Fruit fly (Drosophila melanogaster) whole organism, embryonic: ENCODE results near the gene Pnn.

Source experiments
- Atf-2 ChIP-seq: fragments of 200-800 bp; sonication (Bioruptor generic); optimal IDR thresholded peaks from 2 replicates; lab custom pipeline; 2016; ENCODE audit warnings: missing biosample characterization, missing genetic modification characterization
- Bteb2 ChIP-seq: fragments of 200-800 bp; sonication (Bioruptor generic); optimal IDR thresholded peaks from 2 replicates; lab custom pipeline; 2016; ENCODE audit warnings: missing biosample characterization, missing genetic modification characterization
- C15 ChIP-seq: fragments of 200-800 bp; sonication (Bioruptor generic); IDR thresholded peaks from 3 replicates; pipeline ENCODE4 v1.3.6; 2022; ENCODE audit warnings: missing biosample characterization, missing genetic modification characterization
- CG10565 ChIP-seq: fragments of 200-800 bp; sonication (Bioruptor generic); optimal IDR thresholded peaks from 3 replicates; lab custom pipeline; 2016; ENCODE audit warnings: missing biosample characterization, mild to moderate bottlenecking, missing genetic modification characterization
- CG10654 ChIP-seq: fragments of 200-800 bp; sonication (Bioruptor generic); optimal IDR thresholded peaks from 2 replicates; lab custom pipeline; 2016; ENCODE audit warnings: missing biosample characterization, missing genetic modification characterization
- CG11398 ChIP-seq: fragments of 200-800 bp; sonication (Bioruptor generic); optimal IDR thresholded peaks from 2 replicates; lab custom pipeline; 2016; ENCODE audit warnings: missing biosample characterization, missing genetic modification characterization
- CG12236 ChIP-seq: fragments of 200-800 bp; sonication (Bioruptor generic); optimal IDR thresholded peaks from 2 replicates; lab custom pipeline; 2016; ENCODE audit warnings: missing biosample characterization, missing genetic modification characterization
- CG12391 ChIP-seq: fragments of 200-800 bp; sonication (Bioruptor generic); optimal IDR thresholded peaks from 3 replicates; lab custom pipeline; 2018; ENCODE audit warnings: missing biosample characterization, mild to moderate bottlenecking, missing genetic modification characterization, moderate library complexity
- CG12659 ChIP-seq: fragments of 200-800 bp; sonication (Bioruptor generic); optimal IDR thresholded peaks from 3 replicates; lab custom pipeline; 2017; ENCODE audit warnings: mild to moderate bottlenecking, missing biosample characterization, missing genetic modification reagents, missing genetic modification characterization
- CG12942 ChIP-seq: fragments of 200-800 bp; sonication (Bioruptor generic); optimal IDR thresholded peaks from 3 replicates; lab custom pipeline; 2016; ENCODE audit warnings: missing biosample characterization, missing genetic modification characterization
- CG14050 ChIP-seq: fragments of 200-800 bp; sonication (Bioruptor generic); IDR thresholded peaks from 3 replicates; pipeline ENCODE4 v1.3.6; 2022; ENCODE audit warnings: missing biosample characterization, missing genetic modification characterization
- CG15479 ChIP-seq: fragments of 200-800 bp; sonication (Bioruptor generic); optimal IDR thresholded peaks from 3 replicates; lab custom pipeline; 2019; ENCODE audit warnings: missing biosample characterization, mild to moderate bottlenecking, missing genetic modification characterization, moderate library complexity
- CG1647 ChIP-seq: fragments of 200-800 bp; sonication (Bioruptor generic); optimal IDR thresholded peaks from 3 replicates; lab custom pipeline; 2016; ENCODE audit warnings: missing biosample characterization, missing genetic modification characterization
- CG17328 ChIP-seq: fragments of 200-800 bp; sonication (Bioruptor generic); IDR thresholded peaks from 2 replicates; pipeline ENCODE4 v1.3.6; 2022; ENCODE audit warnings: missing biosample characterization, missing genetic modification characterization
- CG2116 ChIP-seq: fragments of 200-800 bp; sonication (Bioruptor generic); optimal IDR thresholded peaks from 3 replicates; lab custom pipeline; 2018; ENCODE audit warnings: missing biosample characterization, mild to moderate bottlenecking, missing genetic modification characterization
- CG2120 ChIP-seq: fragments of 200-800 bp; sonication (Bioruptor generic); optimal IDR thresholded peaks from 3 replicates; lab custom pipeline; 2016; ENCODE audit warnings: missing biosample characterization, missing genetic modification characterization
- CG30403 ChIP-seq: fragments of 200-800 bp; sonication (Bioruptor generic); optimal IDR thresholded peaks from 3 replicates; lab custom pipeline; 2016; ENCODE audit warnings: missing biosample characterization, missing genetic modification characterization
- CG4328 ChIP-seq: fragments of 200-800 bp; sonication (Bioruptor generic); optimal IDR thresholded peaks from 3 replicates; lab custom pipeline; 2017; ENCODE audit warnings: missing biosample characterization, missing genetic modification reagents, missing genetic modification characterization
- CG4360 ChIP-seq: fragments of 200-800 bp; sonication (Bioruptor generic); IDR thresholded peaks from 2 replicates; pipeline ENCODE4 v1.3.6; 2022; ENCODE audit warnings: missing biosample characterization, missing genetic modification characterization
- CG5245 ChIP-seq: fragments of 200-800 bp; sonication (Bioruptor generic); optimal IDR thresholded peaks from 3 replicates; lab custom pipeline; 2016; ENCODE audit warnings: missing biosample characterization, missing genetic modification characterization
- CG5953 ChIP-seq: fragments of 200-800 bp; sonication (Bioruptor generic); IDR thresholded peaks from 2 replicates; pipeline ENCODE4 v1.3.6; 2022; ENCODE audit warnings: missing biosample characterization, missing genetic modification characterization
- CG6689 ChIP-seq: fragments of 200-800 bp; sonication (Bioruptor generic); IDR thresholded peaks from 2 replicates; pipeline ENCODE4 v1.3.6; 2022; ENCODE audit warnings: missing biosample characterization, missing genetic modification characterization
- CG7372 ChIP-seq: fragments of 200-800 bp; sonication (Bioruptor generic); IDR thresholded peaks from 2 replicates; pipeline ENCODE4 v1.3.6; 2022; ENCODE audit warnings: missing biosample characterization, missing genetic modification characterization
- CG9215 ChIP-seq: fragments of 200-800 bp; sonication (Bioruptor generic); IDR thresholded peaks from 2 replicates; pipeline ENCODE4 v1.3.6; 2022; ENCODE audit warnings: missing biosample characterization, missing genetic modification characterization
- CG9609 ChIP-seq: fragments of 200-800 bp; sonication (Bioruptor generic); optimal IDR thresholded peaks from 3 replicates; lab custom pipeline; 2016; ENCODE audit warnings: missing biosample characterization, missing genetic modification characterization
- Camta ChIP-seq: fragments of 200-800 bp; sonication (Bioruptor generic); optimal IDR thresholded peaks from 2 replicates; lab custom pipeline; 2016; ENCODE audit warnings: missing biosample characterization, missing genetic modification characterization
- Dip3 ChIP-seq: fragments of 200-800 bp; sonication (Bioruptor generic); optimal IDR thresholded peaks from 3 replicates; lab custom pipeline; 2016; ENCODE audit warnings: missing biosample characterization, missing genetic modification characterization
- Doc3 ChIP-seq: fragments of 200-800 bp; sonication (Bioruptor generic); IDR thresholded peaks from 3 replicates; pipeline ENCODE4 v1.3.6; 2022; ENCODE audit warnings: missing biosample characterization, missing genetic modification characterization; ENCODE audit not compliant: partially characterized antibody
- Dref ChIP-seq: fragments of 200-800 bp; sonication (Bioruptor generic); IDR thresholded peaks from 2 replicates; pipeline ENCODE4 v1.3.6; 2022; ENCODE audit warnings: missing biosample characterization, missing genetic modification characterization
- Ets97D ChIP-seq: fragments of 200-800 bp; sonication (Bioruptor generic); optimal IDR thresholded peaks from 3 replicates; lab custom pipeline; 2016; ENCODE audit warnings: missing biosample characterization, missing genetic modification characterization
- GATAe ChIP-seq: fragments of 200-800 bp; sonication (Bioruptor generic); conservative IDR thresholded peaks from 2 replicates; pipeline ENCODE4 v1.3.6; 2022; ENCODE audit warnings: missing biosample characterization, missing genetic modification characterization
- HLH54F ChIP-seq: fragments of 200-800 bp; sonication (Bioruptor generic); optimal IDR thresholded peaks from 3 replicates; lab custom pipeline; 2016; ENCODE audit warnings: missing biosample characterization, missing genetic modification characterization
- Hr78 ChIP-seq, 2 experiments: fragments of 200-800 bp in 1 of 2; fragments of >200 bp in 1 of 2; sonication (Bioruptor generic) in 1 of 2; optimal IDR thresholded peaks; 2 replicates each; lab custom pipeline; 2017 to 2019; ENCODE audit warnings: missing biosample characterization in 2 of 2, missing genetic modification characterization in 2 of 2, mild to moderate bottlenecking in 1 of 2, moderate library complexity in 1 of 2
- Mes4 ChIP-seq: fragments of 200-800 bp; sonication (Bioruptor generic); optimal IDR thresholded peaks from 2 replicates; lab custom pipeline; 2016; ENCODE audit warnings: missing biosample characterization, missing genetic modification characterization
- NC2β ChIP-seq: fragments of 200-800 bp; sonication (Bioruptor generic); optimal IDR thresholded peaks from 2 replicates; lab custom pipeline; 2016; ENCODE audit warnings: missing biosample characterization, missing genetic modification characterization
- Nf-YB ChIP-seq: fragments of 200-800 bp; sonication (Bioruptor generic); optimal IDR thresholded peaks from 3 replicates; lab custom pipeline; 2019; ENCODE audit warnings: missing biosample characterization, mild to moderate bottlenecking, missing genetic modification characterization, moderate library complexity
- NfI ChIP-seq: fragments of 200-800 bp; sonication (Bioruptor generic); optimal IDR thresholded peaks from 3 replicates; lab custom pipeline; 2018; ENCODE audit warnings: missing biosample characterization, mild to moderate bottlenecking, missing genetic modification characterization, moderate library complexity
- ato ChIP-seq: fragments of 200-800 bp; sonication (Bioruptor generic); IDR thresholded peaks from 2 replicates; pipeline ENCODE4 v1.3.6; 2022; ENCODE audit warnings: missing biosample characterization, missing genetic modification characterization; ENCODE audit not compliant: partially characterized antibody
- dan ChIP-seq: fragments of 200-800 bp; sonication (Bioruptor generic); IDR thresholded peaks from 2 replicates; pipeline ENCODE4 v1.3.6; 2022; ENCODE audit warnings: missing biosample characterization, missing genetic modification characterization
- kah ChIP-seq: fragments of 200-800 bp; sonication (Bioruptor generic); optimal IDR thresholded peaks from 2 replicates; lab custom pipeline; 2018; ENCODE audit warnings: missing biosample characterization, mild to moderate bottlenecking, missing genetic modification characterization
- mld ChIP-seq: fragments of 200-800 bp; sonication (Bioruptor generic); IDR thresholded peaks from 3 replicates; pipeline ENCODE4 v1.3.6; 2022; ENCODE audit warnings: missing biosample characterization, missing genetic modification characterization; ENCODE audit not compliant: partially characterized antibody
- pita ChIP-seq: fragments of 200-800 bp; sonication (Bioruptor generic); optimal IDR thresholded peaks from 2 replicates; lab custom pipeline; 2017; ENCODE audit warnings: missing biosample characterization, mild to moderate bottlenecking, missing genetic modification characterization
- psq ChIP-seq: fragments of 200-800 bp; sonication (Bioruptor generic); optimal IDR thresholded peaks from 2 replicates; lab custom pipeline; 2017; ENCODE audit warnings: missing biosample characterization, missing genetic modification characterization
- rib ChIP-seq: fragments of 200-800 bp; sonication (Bioruptor generic); IDR thresholded peaks from 2 replicates; pipeline ENCODE4 v1.3.6; 2022; ENCODE audit warnings: missing biosample characterization, missing genetic modification characterization
- ro ChIP-seq: fragments of 200-800 bp; sonication (Bioruptor generic); IDR thresholded peaks from 2 replicates; pipeline ENCODE4 v1.3.6; 2022; ENCODE audit warnings: missing biosample characterization, missing genetic modification characterization
- sc ChIP-seq, 3 experiments: fragments of >200 bp in 2 of 3; fragments of 200-800 bp in 1 of 3; sonication (Bioruptor generic) in 1 of 3; optimal IDR thresholded peaks; 2 replicates in 2 of 3; 3 replicates in 1 of 3; lab custom pipeline; 2017; ENCODE audit warnings: mild to moderate bottlenecking in 1 of 3, missing biosample characterization in 1 of 3, missing genetic modification characterization in 1 of 3, missing genetic modification reagents in 1 of 3
- sens ChIP-seq: fragments of 200-800 bp; sonication (Bioruptor generic); peaks from one replicate; lab custom pipeline; 2016; ENCODE audit warnings: missing biosample characterization, missing genetic modification characterization
- tll ChIP-seq, 2 experiments: fragments of 200-800 bp in 1 of 2; fragments of >200 bp in 1 of 2; sonication (Bioruptor generic) in 1 of 2; optimal IDR thresholded peaks; 2 replicates each; lab custom pipeline; 2017 to 2019; ENCODE audit warnings: missing biosample characterization in 2 of 2, missing genetic modification characterization in 2 of 2, mild to moderate bottlenecking in 1 of 2, moderate library complexity in 1 of 2
- vvl ChIP-seq: fragments of 200-800 bp; sonication (Bioruptor generic); IDR thresholded peaks from 2 replicates; pipeline ENCODE4 v1.3.6; 2022; ENCODE audit warnings: missing biosample characterization, missing genetic modification characterization
- wek ChIP-seq: fragments of 200-800 bp; sonication (Bioruptor generic); optimal IDR thresholded peaks from 3 replicates; lab custom pipeline; 2018; ENCODE audit warnings: missing biosample characterization, mild to moderate bottlenecking, missing genetic modification characterization, moderate library complexity

The Pnn gene

dm6 chr3R:9771519-9771972 lies 30.8 kb downstream of the Pnn start, which contains the start of gene CG9471 (continued):
- TF ChIP-seq CG5245 (GFP tag; lab: Kevin White, UChicago) (peak; percentile 77), CG11398 (peak; percentile 35), psq (peak; percentile 57), CG4360 (peak; percentile 61), wek (GFP tag; lab: Kevin White, UChicago) (peak; percentile 73), CG2120 (peak; percentile 96), CG12236 (GFP tag; lab: Kevin White, UChicago) (peak; percentile 81), Doc3 (GFP tag; lab: Robert Waterston, UW) (no peak), CG6689 (GFP tag; lab: Robert Waterston, UW) (peak; percentile 94), HLH54F (GFP tag; lab: Kevin White, UChicago) (peak; percentile 90), ato (GFP tag; lab: Robert Waterston, UW) (no peak), CG12942 (peak; percentile 88), CG17328 (GFP tag; lab: Robert Waterston, UW) (peak; percentile 91), CG2116 (peak; percentile 69), sc (optimal IDR thresholded peaks at IDR 0.05; lab: Kevin White, UChicago) (no peak), sc (GFP tag; optimal IDR thresholded peaks at IDR 0.05; lab: Kevin White, UChicago) (peak; percentile 78), Bteb2 (peak; percentile 93), CG7372 (GFP tag; lab: Robert Waterston, UW) (peak; percentile 92), ro (GFP tag; lab: Robert Waterston, UW) (peak; percentile 74), Camta (GFP tag; lab: Kevin White, UChicago) (peak; percentile 87), mld (GFP tag; lab: Robert Waterston, UW) (no peak), CG5953 (GFP tag; lab: Robert Waterston, UW) (peak; percentile 83), CG1647 (GFP tag; lab: Kevin White, UChicago) (peak; percentile 85), Ets97D (GFP tag; lab: Kevin White, UChicago) (peak; percentile 70), C15 (GFP tag; lab: Robert Waterston, UW) (peak; percentile 71; the same call in 1 of the 3 replicates), CG10565 (peak; percentile 64), tll (GFP tag; optimal IDR thresholded peaks at IDR 0.05; lab: Kevin White, UChicago) (no peak), Dip3 (peak; percentile 94), Hr78 (GFP tag; optimal IDR thresholded peaks at IDR 0.05; lab: Kevin White, UChicago) (peak in 1 of 2 experiments; percentile 73), CG15479 (GFP tag; lab: Kevin White, UChicago) (no peak), GATAe (GFP tag; lab: Robert Waterston, UW) (peak; percentile 88), Atf-2 (peak; percentile 82), Dref (0 out of 2 replicates have a peak, but pooled peaks have one; percentile 27), Mes4 (peak; percentile 83), CG9609 (GFP tag; lab: Kevin White, UChicago) (peak; percentile 84), Nf-YB (GFP tag; lab: Kevin White, UChicago) (peak; percentile 75), dan (GFP tag; lab: Robert Waterston, UW) (peak; percentile 69), NC2β (GFP tag; lab: Kevin White, UChicago) (peak; percentile 89), CG30403 (GFP tag; lab: Kevin White, UChicago) (peak; percentile 93), CG4328 (peak; percentile 83), CG12391 (tag; lab: Kevin White, UChicago) (peak; percentile 94), CG9215 (GFP tag; lab: Robert Waterston, UW) (peak; percentile 87), pita (no peak), rib (GFP tag; lab: Robert Waterston, UW) (peak; percentile 81), CG10654 (peak; percentile 89), NfI (GFP tag; lab: Kevin White, UChicago) (peak; percentile 91), kah (peak; percentile 76), CG12659 (peak; percentile 93), CG14050 (peak; percentile 90), sens (GFP tag; lab: Kevin White, UChicago) (peak; percentile 98), vvl (GFP tag; lab: Robert Waterston, UW) (peak; percentile 97)
